Worm (Caenorhabditis elegans) whole organism, young adult: ENCODE results near the gene ZK1240.1.

Experiments
- ZK185.1 ChIP-seq: sonication (generic microtip); optimal IDR thresholded peaks from 2 replicates; lab custom pipeline; 2016; ENCODE audit warnings: mild to moderate bottlenecking, missing genetic modification characterization, missing compliant biosample characterization; ENCODE audit not compliant: poor library complexity, severe bottlenecking
- bed-2 ChIP-seq: fragments of 200-800 bp; sonication (Bioruptor generic); IDR thresholded peaks from 2 replicates; pipeline ENCODE4 v1.3.6; 2022; ENCODE audit warnings: missing genetic modification reagents, missing genetic modification characterization, missing compliant biosample characterization
- ceh-27 ChIP-seq: fragments of 200-800 bp; sonication (Bioruptor generic); optimal IDR thresholded peaks from 2 replicates; lab custom pipeline; 2018; ENCODE audit warnings: mild to moderate bottlenecking, missing genetic modification characterization, moderate library complexity, missing compliant biosample characterization
- efl-1 ChIP-seq: fragments of 150-350 bp; optimal IDR thresholded peaks from 2 replicates; lab custom pipeline; 2014; ENCODE audit warnings: missing biosample characterization, missing genetic modification reagents, missing genetic modification characterization
- mes-4 ChIP-seq: sonication (generic microtip); optimal IDR thresholded peaks from 2 replicates; lab custom pipeline; 2016; ENCODE audit warnings: missing genotype, missing genetic modification characterization, missing compliant biosample characterization
- unc-62 ChIP-seq: fragments of 150-350 bp; optimal IDR thresholded peaks from 2 replicates; lab custom pipeline; 2014; ENCODE audit warnings: missing biosample characterization, missing genetic modification reagents, missing genetic modification characterization

- TF ChIP-seq mes-4 (no peak), ceh-27 (GFP tag; lab: Kevin White, UChicago) (no peak), unc-62 (no peak), ZK185.1 (no peak), efl-1 (no peak), bed-2 (GFP tag; lab: Robert Waterston, UW) (no peak)
Measured at ce11 chrII:2292549-2292948, 36.6 kb upstream of the ZK1240.1 start.
